Worm (Caenorhabditis elegans): Measurements from ENCODE around the gene far-3.

far-3 gene

DNA sequence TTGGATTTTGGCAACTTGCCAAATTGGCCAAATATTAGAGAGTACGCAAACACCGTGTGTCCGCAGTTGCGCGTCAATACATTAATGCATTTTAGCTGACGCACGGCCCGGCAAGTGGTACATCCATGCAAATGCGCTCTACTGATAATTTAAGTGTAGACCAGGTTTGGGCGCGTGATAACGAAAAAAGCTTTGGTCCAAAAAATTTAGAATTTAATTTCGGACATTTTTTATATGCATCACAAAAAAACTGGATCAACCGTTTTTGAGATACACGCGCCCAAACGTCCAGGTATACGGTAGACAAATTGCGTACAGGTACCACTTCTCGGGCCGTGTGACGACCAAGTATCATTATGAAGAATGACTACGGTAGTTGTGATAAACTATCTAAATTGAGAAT is 29.4 kb downstream of the far-3 start, which contains the start of gene R186.8 (continued):
- TF ChIP-seq nhr-48 (tag; optimal IDR thresholded peaks at IDR 0.05): peak; percentile 60
- TF ChIP-seq nhr-11 (tag; optimal IDR thresholded peaks at IDR 0.05): peak; percentile 37
- TF ChIP-seq Y75B8A.6 (GFP tag; IDR thresholded peaks at IDR 0.05): peak; percentile 45; the same call in 1 of the 2 replicates
- peak; percentile 43 for TF ChIP-seq hlh-30 (tag; optimal IDR thresholded peaks at IDR 0.05; ENCODE audit: insufficient read depth)
- TF ChIP-seq ceh-44 (GFP tag; IDR thresholded peaks at IDR 0.05): peak; percentile 84
- TF ChIP-seq mxl-3 (GFP tag; optimal IDR thresholded peaks at IDR 0.05): peak; percentile 44
- peak; percentile 94 for TF ChIP-seq dmd-6 (GFP tag; IDR thresholded peaks at IDR 0.05)
- peak; percentile 58 for TF ChIP-seq nhr-102 (tag; optimal IDR thresholded peaks at IDR 0.05)
- TF ChIP-seq T20F7.1 (GFP tag; optimal IDR thresholded peaks at IDR 0.05): peak; percentile 92

DNA sequence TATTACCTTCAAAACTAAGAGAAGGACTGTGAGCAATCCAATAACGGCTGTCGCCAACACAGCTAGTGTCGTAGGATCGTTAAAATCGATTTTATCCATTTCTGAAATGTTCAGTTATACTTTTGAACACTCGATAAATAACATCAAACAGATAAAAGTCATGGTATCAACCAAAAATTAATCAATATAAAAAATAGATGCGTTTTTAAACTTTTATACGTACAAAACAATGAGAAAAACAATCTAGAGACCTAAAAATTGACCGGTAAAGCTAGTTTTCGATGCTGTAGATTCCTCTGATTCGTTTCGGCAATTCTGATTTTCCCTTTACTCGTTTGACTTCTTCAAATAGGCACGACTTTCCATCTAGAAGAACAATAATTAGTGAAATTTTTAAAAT is 30.2 kb downstream of the far-3 start, which contains the start of gene R186.3:
TSS of gene R186.3 (minus strand) at position 101 of the 400 bp plus-strand sequence.
- TF ChIP-seq ceh-44 (GFP tag; IDR thresholded peaks at IDR 0.05): no peak
- no peak for TF ChIP-seq nhr-111 (GFP tag; optimal IDR thresholded peaks at IDR 0.05)
- TF ChIP-seq lin-1 (GFP tag; IDR thresholded peaks at IDR 0.05): no peak
- no peak for TF ChIP-seq daf-19 (GFP tag; conservative IDR thresholded peaks at IDR 0.05)
- no peak for TF ChIP-seq R02D3.7 (tag; optimal IDR thresholded peaks at IDR 0.05)
- no peak for TF ChIP-seq nhr-237 (tag; optimal IDR thresholded peaks at IDR 0.05)
- TF ChIP-seq rbr-2 (tag; optimal IDR thresholded peaks at IDR 0.05): no peak
- no peak for TF ChIP-seq dpl-1 (GFP tag; optimal IDR thresholded peaks at IDR 0.05)
- no peak for TF ChIP-seq zag-1 (tag; optimal IDR thresholded peaks at IDR 0.05)
- TF ChIP-seq unc-39 (tag; optimal IDR thresholded peaks at IDR 0.05): no peak
- no peak for TF ChIP-seq duxl-1 (tag; optimal IDR thresholded peaks at IDR 0.05; ENCODE audit: poor library complexity)
- no peak for TF ChIP-seq dmd-8 (GFP tag; IDR thresholded peaks at IDR 0.05)
- TF ChIP-seq madf-9 (GFP tag; conservative IDR thresholded peaks at IDR 0.05): no peak
- TF ChIP-seq dmd-6 (GFP tag; IDR thresholded peaks at IDR 0.05): no peak
- no peak for TF ChIP-seq lir-3 (tag; optimal IDR thresholded peaks at IDR 0.05)
- no peak for TF ChIP-seq unc-62 (GFP tag; optimal IDR thresholded peaks at IDR 0.05 in 1 of 2)
- TF ChIP-seq unc-62 (tag; optimal IDR thresholded peaks at IDR 0.05): no peak
- no peak for TF ChIP-seq mdl-1 (tag; optimal IDR thresholded peaks at IDR 0.05)
- no peak for TF ChIP-seq hmg-1.1 (GFP tag; IDR thresholded peaks at IDR 0.05)

DNA sequence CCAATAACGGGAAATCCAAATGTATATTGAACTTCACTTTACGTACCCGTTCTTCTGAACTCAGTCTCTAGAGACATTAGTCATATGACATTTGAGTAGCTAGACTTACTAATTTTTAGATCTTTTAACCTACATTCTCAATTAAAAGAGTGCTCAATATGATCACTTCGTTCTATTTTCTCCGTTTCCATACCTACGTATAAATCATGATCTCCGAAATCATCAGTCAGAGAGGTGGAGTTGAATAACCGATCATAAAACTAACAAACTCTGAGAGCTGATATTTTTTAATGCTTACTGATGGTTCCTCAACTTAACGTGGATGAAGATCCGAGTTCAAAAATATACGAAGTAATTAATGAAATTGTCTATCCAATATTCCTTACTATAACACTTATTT is 33.2 kb downstream of the far-3 start, which contains the start of gene srd-35:
TSS of gene srd-35 (plus strand) at position 301 of the 400 bp plus-strand sequence.
- TF ChIP-seq unc-62 (GFP tag; optimal IDR thresholded peaks at IDR 0.05 in 1 of 2) (no peak), unc-62 (tag; optimal IDR thresholded peaks at IDR 0.05) (no peak), skn-1 (tag; optimal IDR thresholded peaks at IDR 0.05) (no peak), snpc-1.2 (GFP tag; IDR thresholded peaks at IDR 0.05) (no peak), daf-19 (GFP tag; conservative IDR thresholded peaks at IDR 0.05) (no peak), unc-130 (GFP tag; optimal IDR thresholded peaks at IDR 0.05) (no peak), ZK546.5 (tag; optimal IDR thresholded peaks at IDR 0.05) (no peak), nhr-11 (tag; optimal IDR thresholded peaks at IDR 0.05) (no peak), ceh-32 (tag; optimal IDR thresholded peaks at IDR 0.05; ENCODE audit: poor library complexity) (no peak), R02D3.7 (tag; optimal IDR thresholded peaks at IDR 0.05) (no peak), lin-13 (GFP tag; optimal IDR thresholded peaks at IDR 0.05) (no peak), F37D6.2 (tag; optimal IDR thresholded peaks at IDR 0.05) (no peak), ceh-28 (tag; optimal IDR thresholded peaks at IDR 0.05) (no peak), tra-1 (GFP tag; IDR thresholded peaks at IDR 0.05) (no peak), sdz-12 (GFP tag; optimal IDR thresholded peaks at IDR 0.05) (no peak)

DNA sequence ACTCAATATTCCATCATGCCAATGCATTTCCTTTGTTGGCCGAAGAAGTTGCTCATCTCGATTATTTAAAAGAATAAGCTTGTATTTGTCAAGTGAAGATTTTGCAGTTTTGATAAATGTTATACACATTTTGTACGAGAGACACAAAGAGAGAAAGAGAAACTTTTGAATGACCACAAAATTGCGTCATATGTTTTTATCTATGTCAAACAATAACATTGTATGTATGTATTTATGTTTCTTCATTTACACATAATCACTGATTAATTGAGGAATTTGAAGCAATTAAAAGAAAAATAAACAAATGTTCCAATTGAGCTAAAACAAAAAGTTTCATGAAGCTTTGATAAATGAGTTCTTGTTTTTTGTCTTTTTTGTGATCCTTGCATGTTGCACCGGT is 34.1 kb downstream of the far-3 start, which contains the start of gene hrg-9:
TSS of gene hrg-9 (minus strand) at position 152 of the 400 bp plus-strand sequence.
- peak; percentile 38 for TF ChIP-seq hlh-30 (tag; optimal IDR thresholded peaks at IDR 0.05; ENCODE audit: insufficient read depth)
- peak; percentile 37 for TF ChIP-seq nhr-28 (tag; optimal IDR thresholded peaks at IDR 0.05)
- peak; percentile 52 for TF ChIP-seq dve-1 (tag; optimal IDR thresholded peaks at IDR 0.05; ENCODE audit: insufficient read depth)
- TF ChIP-seq ztf-7 (tag; optimal IDR thresholded peaks at IDR 0.05): peak; percentile 95
- no peak for TF ChIP-seq mxl-3 (GFP tag; optimal IDR thresholded peaks at IDR 0.05)
- peak in 1 of 2 experiments; percentile 28 for TF ChIP-seq lsy-2 (tag; optimal IDR thresholded peaks at IDR 0.05)
- TF ChIP-seq daf-16 (GFP tag; optimal IDR thresholded peaks at IDR 0.05): peak in 1 of 2 experiments; percentile 47
- peak; percentile 23 for TF ChIP-seq daf-16 (tag; optimal IDR thresholded peaks at IDR 0.05)
- no peak for TF ChIP-seq zfp-3 (GFP tag; conservative IDR thresholded peaks at IDR 0.05)
- no peak for TF ChIP-seq lin-29 (GFP tag; IDR thresholded peaks at IDR 0.05)
- no peak for TF ChIP-seq sdz-12 (GFP tag; optimal IDR thresholded peaks at IDR 0.05)
- no peak for TF ChIP-seq ZK337.2 (GFP tag; IDR thresholded peaks at IDR 0.05)
